Fruit fly (Drosophila melanogaster) whole organism: ENCODE measurements around the gene CG7857.

ENCODE experiments used
- CG8478 ChIP-seq: fragments of >200 bp; optimal IDR thresholded peaks from 2 replicates; lab custom pipeline; 2018; ENCODE audit warnings: inconsistent platforms
- Dll ChIP-seq: fragments of >200 bp; optimal IDR thresholded peaks from 2 replicates; lab custom pipeline; 2017
- EcR ChIP-seq, 2 experiments: fragments of >200 bp; optimal IDR thresholded peaks; 2 replicates each; lab custom pipeline; 2017; ENCODE audit warnings: missing biosample characterization in 2 of 2, missing genetic modification characterization in 2 of 2, missing genetic modification reagents in 2 of 2
- psq ChIP-seq: fragments of >200 bp; optimal IDR thresholded peaks from 2 replicates; lab custom pipeline; 2017
- usp ChIP-seq: fragments of >200 bp; optimal IDR thresholded peaks from 2 replicates; lab custom pipeline; 2017; ENCODE audit warnings: missing biosample characterization, missing genetic modification characterization, mixed read lengths

DNA sequence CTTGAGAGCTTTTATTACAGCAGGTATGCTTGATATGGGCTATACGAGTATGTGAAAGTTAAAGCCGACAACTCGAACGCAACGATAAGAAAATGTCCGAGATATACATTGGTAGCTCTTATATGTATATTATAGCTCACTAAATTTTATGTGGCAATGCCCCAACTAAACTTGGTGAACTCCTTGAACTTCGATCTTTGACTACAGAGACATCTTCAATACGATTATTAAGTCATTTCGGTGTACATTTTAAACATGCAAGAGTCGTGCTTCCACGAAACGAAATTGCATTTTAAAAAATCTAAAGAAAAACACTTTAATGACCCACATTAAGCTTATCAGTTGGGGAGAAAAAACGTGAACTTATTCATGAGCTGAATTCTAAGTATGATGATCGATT lies 31.9 kb upstream of the CG7857 start:
- TF ChIP-seq usp (GFP tag; lab: Kevin White, UChicago) (no peak), EcR (GFP tag; optimal IDR thresholded peaks at IDR 0.05; lab: Kevin White, UChicago) (no peak), CG8478 (lab: Kevin White, UChicago) (no peak), psq (lab: Kevin White, UChicago) (no peak), Dll (lab: Kevin White, UChicago) (no peak)
